Worm (Caenorhabditis elegans): ENCODE results near the gene F28C6.8.

F28C6.8 gene

ce11 chrII:8568234-8568969 is 38.2 kb upstream of the F28C6.8 start:
- no peak for TF ChIP-seq ceh-9 (tag; optimal IDR thresholded peaks at IDR 0.05)
- no peak for TF ChIP-seq syd-9 (tag; optimal IDR thresholded peaks at IDR 0.05)
- no peak for TF ChIP-seq K09A11.1 (tag; optimal IDR thresholded peaks at IDR 0.05; ENCODE audit: insufficient read depth)
- TF ChIP-seq unc-55 (GFP tag; optimal IDR thresholded peaks at IDR 0.05) = no peak
- no peak for TF ChIP-seq gmeb-2 (tag; optimal IDR thresholded peaks at IDR 0.05)
- no peak for TF ChIP-seq tbx-2 (tag; optimal IDR thresholded peaks at IDR 0.05)
- peak; percentile 60 for TF ChIP-seq hlh-6 (tag; optimal IDR thresholded peaks at IDR 0.05)
- TF ChIP-seq ama-1 (optimal IDR thresholded peaks at IDR 0.05) = no peak
- no peak for TF ChIP-seq fax-1 (tag; optimal IDR thresholded peaks at IDR 0.05)

DNA sequence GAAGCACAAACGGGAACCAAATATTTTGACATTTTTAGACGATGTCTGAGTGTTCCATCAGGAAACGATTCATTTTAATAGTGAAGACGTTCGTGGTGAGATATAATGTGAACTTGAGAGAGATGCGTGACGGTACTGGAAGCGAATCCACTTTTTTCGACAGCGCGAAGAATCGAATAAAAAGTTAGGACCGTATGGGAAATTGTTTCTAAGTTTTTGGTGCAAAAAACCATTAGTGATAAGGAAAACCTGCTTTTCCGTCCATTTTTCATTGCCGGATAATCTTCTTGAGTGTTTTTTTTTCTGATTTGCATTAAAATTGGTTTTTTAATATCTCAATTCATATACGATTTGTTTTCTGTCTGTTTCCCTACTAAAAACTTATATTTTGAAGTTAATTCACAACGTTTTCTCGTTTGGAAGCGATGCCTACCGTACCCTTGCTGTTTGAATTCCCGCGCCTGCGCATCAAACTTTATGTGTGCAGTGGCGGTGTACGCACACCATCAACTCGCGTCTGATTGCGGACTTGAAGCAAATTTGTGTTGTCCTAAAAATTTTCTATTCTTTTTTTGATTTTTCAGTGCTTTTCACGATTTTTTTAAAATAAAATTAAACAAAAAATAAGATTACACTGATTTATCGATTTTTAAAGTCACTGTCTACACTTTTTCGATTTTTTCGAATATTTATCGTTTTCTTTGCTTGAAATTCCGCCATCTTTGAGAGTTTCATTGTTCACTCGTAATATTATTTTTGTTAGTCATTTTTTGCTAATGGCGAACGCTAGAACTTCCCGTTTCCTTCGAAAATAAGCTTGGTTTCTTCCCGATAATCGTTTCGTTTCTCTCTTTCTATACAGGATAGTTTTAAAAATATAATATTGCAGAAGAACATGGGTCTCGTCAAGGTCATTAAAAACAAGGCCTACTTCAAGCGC is 37.3 kb upstream of the F28C6.8 start, which contains the start of the genes col-38 and rpl-5:
TSS of gene col-38 (minus strand) at position 51 of the 940 bp plus-strand sequence.
TSS of gene rpl-5 (plus strand) at position 890 of the 940 bp plus-strand sequence.
- peak; percentile 10 for TF ChIP-seq pros-1 (tag; optimal IDR thresholded peaks at IDR 0.05)
- no peak for TF ChIP-seq mec-3 (tag; optimal IDR thresholded peaks at IDR 0.05; ENCODE audit: borderline replicate concordance)
- TF ChIP-seq syd-9 (tag; optimal IDR thresholded peaks at IDR 0.05) = no peak
- no peak for TF ChIP-seq lin-11 (tag; optimal IDR thresholded peaks at IDR 0.05)
- no peak for TF ChIP-seq odd-2 (tag; optimal IDR thresholded peaks at IDR 0.05)
- peak; percentile 80 for TF ChIP-seq pax-1 (tag; optimal IDR thresholded peaks at IDR 0.05)
- TF ChIP-seq C38D4.7 (GFP tag; optimal IDR thresholded peaks at IDR 0.05) = no peak
- no peak for TF ChIP-seq ceh-2 (tag; optimal IDR thresholded peaks at IDR 0.05)
- peak; percentile 65 for TF ChIP-seq hlh-30 (tag; optimal IDR thresholded peaks at IDR 0.05; ENCODE audit: insufficient read depth)
- TF ChIP-seq C08G9.2 (tag; optimal IDR thresholded peaks at IDR 0.05) = peak; percentile 48
- TF ChIP-seq unc-55 (GFP tag; optimal IDR thresholded peaks at IDR 0.05) = peak; percentile 56
- peak; percentile 66 for TF ChIP-seq ceh-34 (tag; optimal IDR thresholded peaks at IDR 0.05)
- TF ChIP-seq ama-1 (optimal IDR thresholded peaks at IDR 0.05) = no peak
- peak; percentile 27 for TF ChIP-seq che-1 (tag; optimal IDR thresholded peaks at IDR 0.05)
- TF ChIP-seq elt-2 (tag; optimal IDR thresholded peaks at IDR 0.05) = peak; percentile 64
- peak; percentile 65 for TF ChIP-seq tbx-2 (tag; optimal IDR thresholded peaks at IDR 0.05)
- no peak for TF ChIP-seq pha-4 (tag; optimal IDR thresholded peaks at IDR 0.05)
- peak; percentile 71 for TF ChIP-seq rnt-1 (tag; optimal IDR thresholded peaks at IDR 0.05)
- TF ChIP-seq ceh-30 (tag; optimal IDR thresholded peaks at IDR 0.05) = peak; percentile 76
- TF ChIP-seq nhr-11 (tag; optimal IDR thresholded peaks at IDR 0.05) = no peak
- TF ChIP-seq ref-2 (tag; optimal IDR thresholded peaks at IDR 0.05) = peak; percentile 48
- peak; percentile 67 for TF ChIP-seq unc-42 (tag; optimal IDR thresholded peaks at IDR 0.05)
- no peak for TF ChIP-seq fkh-6 (tag; optimal IDR thresholded peaks at IDR 0.05)
- TF ChIP-seq tbx-7 (tag; optimal IDR thresholded peaks at IDR 0.05) = no peak
- TF ChIP-seq madf-2 (tag; optimal IDR thresholded peaks at IDR 0.05) = peak; percentile 29
- no peak for TF ChIP-seq ceh-22 (tag; optimal IDR thresholded peaks at IDR 0.05)
- TF ChIP-seq npax-4 (tag; optimal IDR thresholded peaks at IDR 0.05) = no peak
- TF ChIP-seq ceh-18 (tag; optimal IDR thresholded peaks at IDR 0.05) = peak; percentile 77
- TF ChIP-seq ztf-16 (tag; optimal IDR thresholded peaks at IDR 0.05) = no peak
- TF ChIP-seq ceh-48 (tag; optimal IDR thresholded peaks at IDR 0.05) = peak; percentile 0
- no peak for TF ChIP-seq zip-5 (tag; optimal IDR thresholded peaks at IDR 0.05)
- TF ChIP-seq elt-4 (tag; optimal IDR thresholded peaks at IDR 0.05) = no peak
- peak; percentile 87 for TF ChIP-seq nfya-1 (tag; optimal IDR thresholded peaks at IDR 0.05)
- no peak for TF ChIP-seq pha-2 (tag; optimal IDR thresholded peaks at IDR 0.05)
- TF ChIP-seq dve-1 (tag; optimal IDR thresholded peaks at IDR 0.05) = peak; percentile 68
- TF ChIP-seq Y22D7AL.16 (tag; optimal IDR thresholded peaks at IDR 0.05) = peak; percentile 26
- TF ChIP-seq ets-4 (tag; optimal IDR thresholded peaks at IDR 0.05) = peak; percentile 46
- peak; percentile 74 for TF ChIP-seq ceh-31 (tag; optimal IDR thresholded peaks at IDR 0.05)
- TF ChIP-seq unc-3 (GFP tag; conservative IDR thresholded peaks at IDR 0.05) = 0 out of 2 replicates have a peak, but pooled peaks have one; percentile 17
- TF ChIP-seq unc-3 (tag; optimal IDR thresholded peaks at IDR 0.05) = no peak
- TF ChIP-seq ttx-3 (tag; optimal IDR thresholded peaks at IDR 0.05) = peak; percentile 29
- peak; percentile 7 for TF ChIP-seq F13H6.1 (tag; optimal IDR thresholded peaks at IDR 0.05)

Data from whole organism, late embryonic.